Fruit fly (Drosophila melanogaster) whole organism, embryonic: Measurements from ENCODE around the gene Rtnl1.

Experiments
- Aef1 ChIP-seq: fragments of 200-800 bp; sonication (Bioruptor generic); IDR thresholded peaks from 3 replicates; pipeline ENCODE4 v1.3.6; 2022; ENCODE audit warnings: missing biosample characterization, missing genetic modification characterization
- Awh ChIP-seq: fragments of 200-800 bp; sonication (Bioruptor generic); IDR thresholded peaks from 2 replicates; pipeline ENCODE4, ENCODE4 v1.3.6; 2022; ENCODE audit warnings: missing biosample characterization, missing genetic modification characterization
- BEAF-32 ChIP-seq: fragments of 200-800 bp; sonication (Bioruptor generic); optimal IDR thresholded peaks from 3 replicates; lab custom pipeline; 2017; ENCODE audit warnings: missing biosample characterization, missing genetic modification characterization, mild to moderate bottlenecking, moderate library complexity, missing genetic modification reagents
- BtbVII ChIP-seq: fragments of 200-800 bp; sonication (Bioruptor generic); optimal IDR thresholded peaks from 3 replicates; lab custom pipeline; 2017; ENCODE audit warnings: missing biosample characterization, mild to moderate bottlenecking, missing genetic modification characterization
- CG10209 ChIP-seq: fragments of 200-800 bp; sonication (Bioruptor generic); optimal IDR thresholded peaks from 3 replicates; lab custom pipeline; 2017; ENCODE audit warnings: missing biosample characterization, mild to moderate bottlenecking, missing genetic modification characterization, missing genetic modification reagents
- CG10543 ChIP-seq: fragments of 200-800 bp; sonication (Bioruptor generic); optimal IDR thresholded peaks from 3 replicates; lab custom pipeline; 2017; ENCODE audit warnings: missing biosample characterization, mild to moderate bottlenecking, missing genetic modification characterization, moderate library complexity
- CG11398 ChIP-seq: fragments of 200-800 bp; sonication (Bioruptor generic); optimal IDR thresholded peaks from 2 replicates; lab custom pipeline; 2016; ENCODE audit warnings: missing biosample characterization, missing genetic modification characterization
- CG11695 ChIP-seq: fragments of 200-800 bp; sonication (Bioruptor generic); IDR thresholded peaks from 3 replicates; pipeline ENCODE4 v1.3.6; 2022; ENCODE audit warnings: missing biosample characterization, missing genetic modification characterization
- CG12391 ChIP-seq: fragments of 200-800 bp; sonication (Bioruptor generic); optimal IDR thresholded peaks from 3 replicates; lab custom pipeline; 2018; ENCODE audit warnings: missing biosample characterization, mild to moderate bottlenecking, missing genetic modification characterization, moderate library complexity
- CG12659 ChIP-seq: fragments of 200-800 bp; sonication (Bioruptor generic); optimal IDR thresholded peaks from 3 replicates; lab custom pipeline; 2017; ENCODE audit warnings: mild to moderate bottlenecking, missing biosample characterization, missing genetic modification reagents, missing genetic modification characterization
- CG12744 ChIP-seq: fragments of 200-800 bp; sonication (Bioruptor generic); optimal IDR thresholded peaks from 2 replicates; lab custom pipeline; 2016; ENCODE audit warnings: missing biosample characterization, missing genetic modification characterization
- CG15479 ChIP-seq: fragments of 200-800 bp; sonication (Bioruptor generic); optimal IDR thresholded peaks from 3 replicates; lab custom pipeline; 2019; ENCODE audit warnings: missing biosample characterization, mild to moderate bottlenecking, missing genetic modification characterization, moderate library complexity
- CG15601 ChIP-seq: fragments of 200-800 bp; sonication (Bioruptor generic); optimal IDR thresholded peaks from 3 replicates; lab custom pipeline; 2019; ENCODE audit warnings: missing biosample characterization, mild to moderate bottlenecking, missing genetic modification characterization, moderate library complexity
- CG15696 ChIP-seq: fragments of 200-800 bp; sonication (Bioruptor generic); optimal IDR thresholded peaks from 2 replicates; lab custom pipeline; 2019; ENCODE audit warnings: missing biosample characterization, mild to moderate bottlenecking, missing genetic modification characterization, moderate library complexity
- CG16815 ChIP-seq: fragments of 200-800 bp; sonication (Bioruptor generic); optimal IDR thresholded peaks from 3 replicates; lab custom pipeline; 2017; ENCODE audit warnings: missing biosample characterization, mild to moderate bottlenecking, missing genetic modification characterization
- CG17186 ChIP-seq: fragments of 200-800 bp; sonication (Bioruptor generic); optimal IDR thresholded peaks from 3 replicates; lab custom pipeline; 2017; ENCODE audit warnings: missing biosample characterization, missing genetic modification reagents, missing genetic modification characterization
- CG18262 ChIP-seq: fragments of 200-800 bp; optimal IDR thresholded peaks from 3 replicates; lab custom pipeline; 2019; ENCODE audit warnings: missing biosample characterization, mild to moderate bottlenecking, missing genetic modification characterization, moderate library complexity
- CG2678 ChIP-seq: fragments of 200-800 bp; sonication (Bioruptor generic); optimal IDR thresholded peaks from 3 replicates; lab custom pipeline; 2019; ENCODE audit warnings: missing biosample characterization, mild to moderate bottlenecking, missing genetic modification characterization, moderate library complexity
- CG30403 ChIP-seq: fragments of 200-800 bp; sonication (Bioruptor generic); optimal IDR thresholded peaks from 3 replicates; lab custom pipeline; 2016; ENCODE audit warnings: missing biosample characterization, missing genetic modification characterization
- CG32767 ChIP-seq: fragments of 200-800 bp; sonication (Bioruptor generic); IDR thresholded peaks from 2 replicates; pipeline ENCODE4 v1.3.6; 2022; ENCODE audit warnings: missing biosample characterization, missing genetic modification characterization
- CG34422 ChIP-seq: fragments of 200-800 bp; sonication (Bioruptor generic); IDR thresholded peaks from 3 replicates; pipeline ENCODE4 v1.3.6; 2022; ENCODE audit warnings: missing biosample characterization, missing genetic modification characterization
- CG3838 ChIP-seq: fragments of 200-800 bp; sonication (Bioruptor generic); optimal IDR thresholded peaks from 3 replicates; lab custom pipeline; 2016; ENCODE audit warnings: missing biosample characterization, missing genetic modification characterization
- CG3995 ChIP-seq: fragments of 200-800 bp; sonication (Bioruptor generic); optimal IDR thresholded peaks from 3 replicates; lab custom pipeline; 2016; ENCODE audit warnings: missing biosample characterization, missing genetic modification characterization
- CG5953 ChIP-seq: fragments of 200-800 bp; sonication (Bioruptor generic); IDR thresholded peaks from 2 replicates; pipeline ENCODE4 v1.3.6; 2022; ENCODE audit warnings: missing biosample characterization, missing genetic modification characterization
- CG8924 ChIP-seq: fragments of 200-800 bp; optimal IDR thresholded peaks from 3 replicates; lab custom pipeline; 2019; ENCODE audit warnings: missing biosample characterization, mild to moderate bottlenecking, missing genetic modification characterization, moderate library complexity
- CG9215 ChIP-seq: fragments of 200-800 bp; sonication (Bioruptor generic); IDR thresholded peaks from 2 replicates; pipeline ENCODE4 v1.3.6; 2022; ENCODE audit warnings: missing biosample characterization, missing genetic modification characterization
- CG9817 ChIP-seq: fragments of 200-800 bp; sonication (Bioruptor generic); optimal IDR thresholded peaks from 2 replicates; lab custom pipeline; 2018; ENCODE audit warnings: missing biosample characterization, mild to moderate bottlenecking, missing genetic modification characterization, moderate library complexity
- Dref ChIP-seq: fragments of 200-800 bp; sonication (Bioruptor generic); IDR thresholded peaks from 2 replicates; pipeline ENCODE4 v1.3.6; 2022; ENCODE audit warnings: missing biosample characterization, missing genetic modification characterization
- Fer3 ChIP-seq: fragments of 200-800 bp; sonication (Bioruptor generic); optimal IDR thresholded peaks from 2 replicates; lab custom pipeline; 2018; ENCODE audit warnings: missing biosample characterization, mild to moderate bottlenecking, missing genetic modification characterization, moderate library complexity
- HmgD ChIP-seq: fragments of 200-800 bp; sonication (Bioruptor generic); optimal IDR thresholded peaks from 3 replicates; lab custom pipeline; 2016; ENCODE audit warnings: missing biosample characterization, missing genetic modification characterization
- Kr ChIP-seq: fragments of 200-800 bp; sonication (Bioruptor generic); optimal IDR thresholded peaks from 2 replicates; lab custom pipeline; 2017; ENCODE audit warnings: missing biosample characterization, mild to moderate bottlenecking, missing genetic modification characterization
- NC2α ChIP-seq: fragments of 200-800 bp; sonication (Bioruptor generic); optimal IDR thresholded peaks from 2 replicates; lab custom pipeline; 2016; ENCODE audit warnings: missing biosample characterization, missing genetic modification characterization
- Nf-YB ChIP-seq: fragments of 200-800 bp; sonication (Bioruptor generic); optimal IDR thresholded peaks from 3 replicates; lab custom pipeline; 2019; ENCODE audit warnings: missing biosample characterization, mild to moderate bottlenecking, missing genetic modification characterization, moderate library complexity
- Xrp1 ChIP-seq: fragments of 200-800 bp; sonication (Bioruptor generic); IDR thresholded peaks from 2 replicates; pipeline ENCODE4 v1.3.6; 2022; ENCODE audit warnings: missing biosample characterization, missing genetic modification characterization
- ash1 ChIP-seq: fragments of 200-800 bp; sonication (Bioruptor generic); optimal IDR thresholded peaks from 2 replicates; lab custom pipeline; 2018; ENCODE audit warnings: missing biosample characterization, mild to moderate bottlenecking, missing genetic modification characterization
- bab2 ChIP-seq: fragments of 200-800 bp; sonication (Bioruptor generic); optimal IDR thresholded peaks from 2 replicates; lab custom pipeline; 2016; ENCODE audit warnings: missing biosample characterization, missing genetic modification characterization
- cg ChIP-seq: fragments of 200-800 bp; sonication (Bioruptor generic); optimal IDR thresholded peaks from 3 replicates; lab custom pipeline; 2019; ENCODE audit warnings: missing biosample characterization, mild to moderate bottlenecking, missing genetic modification characterization, moderate library complexity
- dmrt99B ChIP-seq: fragments of 200-800 bp; sonication (Bioruptor generic); optimal IDR thresholded peaks from 2 replicates; lab custom pipeline; 2018; ENCODE audit warnings: missing biosample characterization, mild to moderate bottlenecking, missing genetic modification characterization, moderate library complexity
- gcm2 ChIP-seq: fragments of 200-800 bp; sonication (Bioruptor generic); optimal IDR thresholded peaks from 2 replicates; lab custom pipeline; 2016; ENCODE audit warnings: missing biosample characterization, missing genetic modification characterization
- grau ChIP-seq: fragments of 200-800 bp; optimal IDR thresholded peaks from 3 replicates; lab custom pipeline; 2019; ENCODE audit warnings: missing biosample characterization, mild to moderate bottlenecking, missing genetic modification characterization, moderate library complexity
- gro ChIP-seq: fragments of 200-800 bp; sonication (Bioruptor generic); optimal IDR thresholded peaks from 2 replicates; lab custom pipeline; 2016; ENCODE audit warnings: missing biosample characterization, missing genetic modification characterization
- gt ChIP-seq: fragments of 200-800 bp; sonication (Bioruptor generic); IDR thresholded peaks from 2 replicates; pipeline ENCODE4 v1.3.6; 2022; ENCODE audit warnings: missing biosample characterization, missing genetic modification characterization
- ham ChIP-seq: fragments of 200-800 bp; sonication (Bioruptor generic); IDR thresholded peaks from 2 replicates; pipeline ENCODE4 v1.3.6; 2022; ENCODE audit warnings: missing biosample characterization, missing genetic modification characterization
- mld ChIP-seq: fragments of 200-800 bp; sonication (Bioruptor generic); IDR thresholded peaks from 3 replicates; pipeline ENCODE4 v1.3.6; 2022; ENCODE audit warnings: missing biosample characterization, missing genetic modification characterization; ENCODE audit not compliant: partially characterized antibody
- prd ChIP-seq, 3 experiments: fragments of >200 bp in 2 of 3; fragments of 200-800 bp in 1 of 3; sonication (Bioruptor generic) in 1 of 3; optimal IDR thresholded peaks in 2 of 3; IDR thresholded peaks in 1 of 3; 2 replicates in 2 of 3; 3 replicates in 1 of 3; pipeline versions ENCODE4 v1.3.6 to Lab custom; 2017 to 2022; ENCODE audit warnings: missing biosample characterization in 1 of 3, missing genetic modification characterization in 1 of 3
- run ChIP-seq: fragments of 200-800 bp; sonication (Bioruptor generic); optimal IDR thresholded peaks from 3 replicates; lab custom pipeline; 2018; ENCODE audit warnings: missing biosample characterization, mild to moderate bottlenecking, missing genetic modification characterization
- sens ChIP-seq: fragments of 200-800 bp; sonication (Bioruptor generic); peaks from one replicate; lab custom pipeline; 2016; ENCODE audit warnings: missing biosample characterization, missing genetic modification characterization
- wor ChIP-seq: fragments of 200-800 bp; sonication (Bioruptor generic); IDR thresholded peaks from 2 replicates; pipeline ENCODE4 v1.3.6; 2022; ENCODE audit warnings: missing biosample characterization, missing genetic modification characterization

The Rtnl1 gene

DNA sequence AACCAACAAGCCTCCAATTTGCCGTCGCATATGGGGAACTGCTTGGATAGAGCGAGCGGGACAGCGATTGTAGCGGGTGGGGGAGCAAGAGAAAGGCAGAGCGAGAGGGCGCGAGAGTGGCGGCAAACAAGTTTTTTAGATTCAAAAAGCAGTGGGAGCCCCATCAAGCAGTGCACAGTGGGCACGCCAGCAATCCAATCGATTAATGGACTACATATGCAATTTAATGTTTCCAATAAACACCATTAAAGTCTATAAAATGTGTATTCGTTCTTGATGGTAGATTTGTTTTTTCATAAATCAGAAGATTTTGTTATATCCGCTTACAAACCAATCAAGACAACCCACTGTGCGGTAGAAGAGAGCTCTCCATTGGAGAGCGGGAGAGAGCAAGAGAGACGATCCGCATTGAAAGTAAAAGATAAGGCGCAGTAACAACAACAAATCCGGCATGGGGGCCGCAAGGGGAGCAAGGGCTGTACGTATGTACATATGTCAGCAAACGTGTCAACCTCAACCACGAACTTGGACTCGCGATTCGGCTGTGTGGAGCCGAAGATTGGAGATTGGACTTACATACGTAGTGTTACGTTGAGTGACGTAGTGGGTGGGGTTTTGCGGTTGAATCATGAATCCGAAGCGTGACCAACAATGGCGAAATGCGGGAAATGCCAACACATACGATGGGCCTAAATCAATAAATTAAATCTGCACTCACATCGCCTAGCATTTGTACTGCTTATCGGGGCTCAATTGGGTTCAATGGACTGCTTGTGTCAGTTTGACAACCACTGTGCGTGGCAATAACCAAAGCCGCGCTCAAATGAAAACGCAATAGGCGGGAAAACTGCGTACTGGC is 11.9 kb downstream of the Rtnl1 start (continued):
- TF ChIP-seq CG2678: peak; percentile 99
- no peak; the same call in 1 of the 2 replicates for TF ChIP-seq ham (GFP tag; lab: Robert Waterston, UW)
- peak; percentile 99 for TF ChIP-seq CG8924 (tag; lab: Kevin White, UChicago)
- TF ChIP-seq HmgD (GFP tag; lab: Kevin White, UChicago): peak; percentile 99
- TF ChIP-seq Xrp1 (GFP tag; lab: Robert Waterston, UW): peak; percentile 99
- TF ChIP-seq CG15601 (tag; lab: Kevin White, UChicago): peak; percentile 98
- peak; percentile 99 for TF ChIP-seq Awh (GFP tag; lab: Robert Waterston, UW)
- peak; percentile 99 for TF ChIP-seq gro (GFP tag; lab: Kevin White, UChicago)
- peak; percentile 98 for TF ChIP-seq BtbVII (GFP tag; lab: Kevin White, UChicago)
- TF ChIP-seq CG3838 (GFP tag; lab: Kevin White, UChicago): peak; percentile 96
- peak; percentile 98 for TF ChIP-seq CG9215
- peak; percentile 87 for TF ChIP-seq Kr
- peak; percentile 99 for TF ChIP-seq Fer3 (tag; lab: Kevin White, UChicago)
- TF ChIP-seq CG10543: peak; percentile 98
- TF ChIP-seq bab2 (GFP tag; lab: Kevin White, UChicago): peak; percentile 99
- TF ChIP-seq CG16815 (GFP tag; lab: Kevin White, UChicago): peak; percentile 99
- no peak for TF ChIP-seq CG15479 (GFP tag; lab: Kevin White, UChicago)
- TF ChIP-seq Aef1 (GFP tag; lab: Robert Waterston, UW): peak; percentile 99
- TF ChIP-seq CG11398 (GFP tag; lab: Kevin White, UChicago): peak; percentile 99
- peak; percentile 100 for TF ChIP-seq sens (GFP tag; lab: Kevin White, UChicago)
- peak; percentile 99 for TF ChIP-seq CG12659 (GFP tag; lab: Kevin White, UChicago)
- no peak; the same call in 1 of the 2 replicates for TF ChIP-seq Dref (GFP tag; lab: Robert Waterston, UW)
- peak; percentile 99 for TF ChIP-seq CG30403 (GFP tag; lab: Kevin White, UChicago)
- peak; percentile 98 for TF ChIP-seq gt
- peak; percentile 100 for TF ChIP-seq CG34422 (GFP tag; lab: Robert Waterston, UW)
- TF ChIP-seq CG12744 (GFP tag; lab: Kevin White, UChicago): peak; percentile 99
- TF ChIP-seq CG10209 (GFP tag; lab: Kevin White, UChicago): peak; percentile 99
- TF ChIP-seq prd (optimal IDR thresholded peaks at IDR 0.05; lab: Kevin White, UChicago): no peak
- TF ChIP-seq prd (GFP tag; IDR thresholded peaks at IDR 0.05; lab: Robert Waterston, UW): peak; percentile 99
- TF ChIP-seq CG18262 (tag; lab: Kevin White, UChicago): peak; percentile 99
- TF ChIP-seq Nf-YB: peak; percentile 90
- TF ChIP-seq CG17186 (GFP tag; lab: Kevin White, UChicago): peak; percentile 97
- peak; percentile 99 for TF ChIP-seq CG12391 (tag; lab: Kevin White, UChicago)
- TF ChIP-seq grau (tag; lab: Kevin White, UChicago): peak; percentile 98
- TF ChIP-seq NC2α (GFP tag; lab: Kevin White, UChicago): peak; percentile 98
- peak; percentile 96 for TF ChIP-seq run (tag; lab: Kevin White, UChicago)
- TF ChIP-seq dmrt99B: peak; percentile 99
- peak; percentile 24 for TF ChIP-seq BEAF-32 (GFP tag; lab: Kevin White, UChicago)
- 0 out of 3 replicates have a peak, but pooled peaks have one; percentile 25 for TF ChIP-seq mld (GFP tag; lab: Robert Waterston, UW)
- TF ChIP-seq CG9817 (tag; lab: Kevin White, UChicago): peak; percentile 98
- peak; percentile 99 for TF ChIP-seq CG5953
- peak; percentile 82 for TF ChIP-seq CG3995 (GFP tag; lab: Kevin White, UChicago)
- TF ChIP-seq CG32767 (GFP tag; lab: Robert Waterston, UW): peak; percentile 98
- peak; percentile 98 for TF ChIP-seq CG11695 (GFP tag; lab: Robert Waterston, UW)
- peak; percentile 97 for TF ChIP-seq gcm2 (GFP tag; lab: Kevin White, UChicago)
- TF ChIP-seq ash1 (GFP tag; lab: Kevin White, UChicago): peak; percentile 93
- TF ChIP-seq CG15696: peak; percentile 97
- peak; percentile 15 for TF ChIP-seq cg (GFP tag; lab: Kevin White, UChicago)
- peak; percentile 99 for TF ChIP-seq wor (GFP tag; lab: Robert Waterston, UW)
